Worm (Caenorhabditis elegans) whole organism, L2 larva: ENCODE results near the gene col-125.
"Not testable (repeated sequence)": the region's sequence is repeated elsewhere in the genome, so short reads cannot be mapped to it uniquely, and the experiment has no call there.

Source experiments
- alr-1 ChIP-seq: fragments of 150-350 bp; optimal IDR thresholded peaks from 2 replicates; lab custom pipeline; 2014; ENCODE audit warnings: missing biosample characterization, missing genetic modification characterization
- aly-2 ChIP-seq: fragments of 150-350 bp; optimal IDR thresholded peaks from 2 replicates; lab custom pipeline; 2014; ENCODE audit warnings: missing biosample characterization, missing genetic modification characterization
- ceh-16 ChIP-seq: fragments of 150-350 bp; optimal IDR thresholded peaks from 2 replicates; lab custom pipeline; 2014; ENCODE audit warnings: missing biosample characterization, missing genetic modification characterization
- dmd-4 ChIP-seq: sonication (generic microtip); optimal IDR thresholded peaks from 2 replicates; lab custom pipeline; 2017; ENCODE audit warnings: missing biosample characterization, missing genetic modification characterization
- egl-27 ChIP-seq: sonication (generic microtip); optimal IDR thresholded peaks from 3 replicates; lab custom pipeline; 2017; ENCODE audit warnings: missing biosample characterization, missing genetic modification reagents, missing genetic modification characterization
- lin-11 ChIP-seq: fragments of 150-350 bp; sonication (generic microtip); optimal IDR thresholded peaks from 2 replicates; lab custom pipeline; 2014; ENCODE audit warnings: missing biosample characterization, missing genetic modification characterization, inconsistent platforms, mixed read lengths
- nhr-12 ChIP-seq: fragments of 150-350 bp; optimal IDR thresholded peaks from 2 replicates; lab custom pipeline; 2014; ENCODE audit warnings: missing biosample characterization, missing genetic modification characterization
- nhr-237 ChIP-seq: fragments of 150-350 bp; optimal IDR thresholded peaks from 2 replicates; lab custom pipeline; 2014; ENCODE audit warnings: missing biosample characterization, missing genetic modification characterization
- nhr-77 ChIP-seq: fragments of 150-350 bp; optimal IDR thresholded peaks from 2 replicates; lab custom pipeline; 2014; ENCODE audit warnings: missing biosample characterization, missing genetic modification characterization
- snpc-4 ChIP-seq: fragments of 150-350 bp; optimal IDR thresholded peaks from 2 replicates; lab custom pipeline; 2014; ENCODE audit warnings: missing biosample characterization, missing genetic modification characterization
- unc-62 ChIP-seq: fragments of 150-350 bp; optimal IDR thresholded peaks from 2 replicates; lab custom pipeline; 2014; ENCODE audit warnings: missing biosample characterization, missing genetic modification reagents, missing genetic modification characterization
- ztf-4 ChIP-seq: fragments of 150-350 bp; optimal IDR thresholded peaks from 2 replicates; lab custom pipeline; 2014; ENCODE audit warnings: missing biosample characterization, missing genetic modification characterization

- not testable (repeated sequence) for TF ChIP-seq dmd-4; lin-11; alr-1 (tag; lab: Kevin White, UChicago); egl-27; aly-2 (tag; lab: Kevin White, UChicago); nhr-12 (tag; lab: Kevin White, UChicago); unc-62 (GFP tag; lab: Kevin White, UChicago); nhr-237 (tag; lab: Kevin White, UChicago); nhr-77 (tag; lab: Kevin White, UChicago); ceh-16 (tag; lab: Kevin White, UChicago); ztf-4 (tag; lab: Kevin White, UChicago); snpc-4 (tag; lab: Kevin White, UChicago)
Measured at ce11 chrIV:11202389-11202788, 22.9 kb upstream of the col-125 start, which contains the start of gene R07H5.11.
